Worm (Caenorhabditis elegans) whole organism, L2 larva: ENCODE results near the gene dnj-20.

Experiments used
- ZK546.5 ChIP-seq: sonication (generic microtip); optimal IDR thresholded peaks from 2 replicates; lab custom pipeline; 2017; ENCODE audit warnings: missing biosample characterization, missing genetic modification characterization
- ama-1 ChIP-seq: fragments of 150-350 bp; optimal IDR thresholded peaks from 2 replicates; lab custom pipeline; 2018; ENCODE audit warnings: inconsistent platforms
- dmd-4 ChIP-seq: sonication (generic microtip); optimal IDR thresholded peaks from 2 replicates; lab custom pipeline; 2017; ENCODE audit warnings: missing biosample characterization, missing genetic modification characterization
- lin-39 ChIP-seq: fragments of 150-350 bp; optimal IDR thresholded peaks from 2 replicates; lab custom pipeline; 2014; ENCODE audit warnings: missing biosample characterization, missing genetic modification reagents, missing genetic modification characterization
- nhr-11 ChIP-seq: fragments of 150-350 bp; optimal IDR thresholded peaks from 2 replicates; lab custom pipeline; 2014; ENCODE audit warnings: missing biosample characterization, missing genetic modification characterization
- unc-39 ChIP-seq: fragments of 150-350 bp; optimal IDR thresholded peaks from 2 replicates; lab custom pipeline; 2014; ENCODE audit warnings: missing biosample characterization, missing genetic modification characterization

DNA sequence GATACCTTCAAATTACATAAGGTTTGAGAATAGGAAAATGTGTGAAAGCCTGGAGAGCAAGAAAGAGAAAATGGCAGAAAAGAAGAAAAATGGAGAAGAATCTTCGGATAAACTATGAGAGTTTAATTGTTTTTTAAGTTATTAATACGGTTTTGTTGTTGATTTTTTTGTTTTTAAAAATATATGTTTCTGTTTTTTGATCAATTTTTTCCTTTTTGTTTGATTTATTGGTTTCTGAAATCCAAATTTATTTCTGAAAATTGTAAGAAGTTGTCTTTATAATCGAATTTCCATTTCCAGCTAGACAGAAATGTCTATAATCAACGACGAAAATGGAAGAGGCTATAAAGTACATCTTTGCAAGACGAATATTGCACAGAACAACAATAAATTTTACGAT, 31.2 kb downstream of the dnj-20 start, which contains the start of gene parp-2:
- no peak for TF ChIP-seq unc-39
- no peak for TF ChIP-seq lin-39
- no peak for TF ChIP-seq ZK546.5
- TF ChIP-seq dmd-4 (tag; lab: Kevin White, UChicago) = no peak
- no peak for TF ChIP-seq ama-1 (lab: Kevin White, UChicago)
- no peak for TF ChIP-seq nhr-11 (tag; lab: Kevin White, UChicago)
